Worm (Caenorhabditis elegans): ENCODE data around the gene ugt-29.
A peak's percentile ranks its signal among the peaks of the same experiment; 100 is the strongest.

ugt-29 gene

DNA sequence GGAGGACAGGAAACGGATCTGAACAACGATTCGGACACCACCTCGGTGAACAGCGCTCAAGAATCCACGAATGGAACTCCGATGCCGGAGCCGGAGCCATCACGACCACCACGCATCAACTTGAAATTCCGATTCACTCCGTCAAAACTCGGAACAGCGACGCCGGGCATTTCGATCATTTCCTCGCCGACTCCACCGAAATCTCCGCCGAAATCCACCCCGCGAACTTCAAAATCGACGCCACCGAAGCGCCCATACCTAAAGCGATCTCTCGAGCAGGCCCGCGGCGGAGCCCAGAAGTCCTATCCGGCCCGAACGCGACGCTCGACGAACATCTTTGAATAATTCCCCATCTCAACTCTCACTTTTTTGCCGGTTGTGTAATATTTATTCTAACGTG lies 9.9 kb downstream of the ugt-29 start (continued):
- TF ChIP-seq madf-5 (GFP tag; IDR thresholded peaks at IDR 0.05) (0 out of 4 replicates have a peak, but pooled peaks of 1 of the 2 experiments have one; percentile 24), hlh-11 (tag; optimal IDR thresholded peaks at IDR 0.05) (no peak), lin-39 (tag; optimal IDR thresholded peaks at IDR 0.05) (no peak), ctbp-1 (GFP tag; IDR thresholded peaks at IDR 0.05) (no peak), php-3 (GFP tag; IDR thresholded peaks at IDR 0.05) (0 out of 2 replicates have a peak, but pooled peaks have one; percentile 26), sdz-12 (GFP tag; optimal IDR thresholded peaks at IDR 0.05) (no peak), zip-11 (GFP tag; IDR thresholded peaks at IDR 0.05) (no peak), lin-1 (GFP tag; IDR thresholded peaks at IDR 0.05) (no peak), ces-1 (GFP tag; optimal IDR thresholded peaks at IDR 0.05) (no peak)

DNA sequence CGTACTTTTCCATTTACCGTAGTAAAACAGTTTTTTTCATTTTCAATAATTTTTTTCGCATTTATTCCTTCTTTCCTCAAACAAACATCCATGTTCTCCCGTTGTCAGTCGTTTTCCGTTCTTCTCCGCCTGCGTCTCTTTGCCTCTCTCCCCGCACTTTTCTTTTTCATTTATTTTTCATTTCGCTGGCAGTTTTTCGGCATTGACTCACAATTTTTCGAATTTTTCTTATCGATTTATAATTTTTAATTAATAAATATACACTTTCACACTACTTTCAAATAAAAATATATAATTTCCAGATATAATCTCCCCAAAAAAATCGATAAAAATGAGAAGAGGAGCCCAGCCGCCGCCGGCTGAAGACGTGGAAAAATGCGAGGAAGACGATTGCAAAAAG lies 12.0 kb downstream of the ugt-29 start, which contains the start of gene H25P19.1:
Gene H25P19.1, plus strand, starts transcription at position 301 of the 400 bp plus-strand sequence.
- TF ChIP-seq hif-1 (tag; optimal IDR thresholded peaks at IDR 0.05) = no peak
- no peak for TF ChIP-seq nhr-111 (GFP tag; optimal IDR thresholded peaks at IDR 0.05)
- no peak for TF ChIP-seq fos-1 (tag; optimal IDR thresholded peaks at IDR 0.05)
- no peak for TF ChIP-seq lin-29 (GFP tag; IDR thresholded peaks at IDR 0.05)
- TF ChIP-seq unc-39 (tag; optimal IDR thresholded peaks at IDR 0.05) = no peak
- TF ChIP-seq dmd-8 (GFP tag; IDR thresholded peaks at IDR 0.05) = no peak
- TF ChIP-seq lin-38 (GFP tag; IDR thresholded peaks at IDR 0.05) = no peak
- no peak for TF ChIP-seq R02D3.7 (tag; optimal IDR thresholded peaks at IDR 0.05)
- TF ChIP-seq nhr-76 (tag; optimal IDR thresholded peaks at IDR 0.05) = no peak
- TF ChIP-seq ces-1 (GFP tag; optimal IDR thresholded peaks at IDR 0.05) = no peak
- no peak for TF ChIP-seq spr-3 (GFP tag; optimal IDR thresholded peaks at IDR 0.05)
- no peak for TF ChIP-seq madf-9 (GFP tag; conservative IDR thresholded peaks at IDR 0.05)
- no peak for TF ChIP-seq dpl-1 (GFP tag; optimal IDR thresholded peaks at IDR 0.05)
- no peak for TF ChIP-seq F26F4.8 (GFP tag; conservative IDR thresholded peaks at IDR 0.05)
- TF ChIP-seq lin-1 (GFP tag; IDR thresholded peaks at IDR 0.05) = no peak
- no peak for TF ChIP-seq ztf-11 (tag; optimal IDR thresholded peaks at IDR 0.05)
- TF ChIP-seq saeg-2 (GFP tag; IDR thresholded peaks at IDR 0.05) = no peak

DNA sequence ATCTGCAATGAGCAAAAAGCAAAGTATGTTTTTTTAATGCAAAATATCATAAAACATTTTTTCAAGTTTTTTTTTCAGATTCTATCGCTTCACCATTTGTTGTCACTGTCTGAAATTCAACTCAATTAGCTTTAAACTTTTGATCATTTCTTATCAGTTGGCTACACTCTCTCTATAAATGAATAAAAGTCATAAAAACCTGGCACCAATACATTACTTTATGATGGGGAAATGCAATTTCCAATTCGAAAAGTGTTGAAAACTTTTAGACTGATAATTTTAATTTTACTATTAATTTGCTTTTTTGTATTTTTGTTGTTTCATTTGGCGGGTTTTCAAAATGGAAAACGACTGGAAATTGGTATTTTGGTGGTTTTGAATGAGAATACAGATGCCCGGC lies 15.5 kb downstream of the ugt-29 start, which contains the start of gene F31F4.1:
Gene F31F4.1, plus strand, starts transcription at position 203 of the 400 bp plus-strand sequence.
- no peak for TF ChIP-seq nhr-41 (GFP tag; IDR thresholded peaks at IDR 0.05)
- no peak for TF ChIP-seq F37D6.2 (tag; optimal IDR thresholded peaks at IDR 0.05)
- TF ChIP-seq daf-19 (GFP tag; conservative IDR thresholded peaks at IDR 0.05) = no peak
- TF ChIP-seq nhr-77 (tag; optimal IDR thresholded peaks at IDR 0.05) = peak; percentile 63
- no peak for TF ChIP-seq unc-62 (GFP tag; optimal IDR thresholded peaks at IDR 0.05 in 1 of 2)
- no peak for TF ChIP-seq unc-62 (tag; optimal IDR thresholded peaks at IDR 0.05)
- peak; percentile 83 for TF ChIP-seq php-3 (GFP tag; IDR thresholded peaks at IDR 0.05)
- no peak for TF ChIP-seq vab-7 (GFP tag; IDR thresholded peaks at IDR 0.05)
- peak; percentile 63 for TF ChIP-seq nhr-28 (tag; optimal IDR thresholded peaks at IDR 0.05)
- TF ChIP-seq mdl-1 (tag; optimal IDR thresholded peaks at IDR 0.05) = no peak
- peak; percentile 55 for TF ChIP-seq aha-1 (tag)
- TF ChIP-seq mep-1 (tag; optimal IDR thresholded peaks at IDR 0.05) = no peak
- no peak for TF ChIP-seq hmg-1.1 (GFP tag; IDR thresholded peaks at IDR 0.05)
- no peak for TF ChIP-seq aly-2 (tag; optimal IDR thresholded peaks at IDR 0.05)
- no peak for TF ChIP-seq ceh-44 (GFP tag; IDR thresholded peaks at IDR 0.05)
- peak; percentile 75 for TF ChIP-seq pqm-1 (tag; optimal IDR thresholded peaks at IDR 0.05)
- no peak for TF ChIP-seq tag-97 (GFP tag; IDR thresholded peaks at IDR 0.05)
- peak; percentile 47 for TF ChIP-seq dve-1 (tag; optimal IDR thresholded peaks at IDR 0.05; ENCODE audit: insufficient read depth)
- no peak for TF ChIP-seq daf-16 (GFP tag; optimal IDR thresholded peaks at IDR 0.05)
- peak; percentile 81 for TF ChIP-seq daf-16 (tag; optimal IDR thresholded peaks at IDR 0.05)
- no peak for TF ChIP-seq zag-1 (tag; optimal IDR thresholded peaks at IDR 0.05)
- TF ChIP-seq mes-2 (tag; optimal IDR thresholded peaks at IDR 0.05; ENCODE audit: poor library complexity, severe bottlenecking) = no peak
